Fruit fly (Drosophila melanogaster) whole organism, pupa: Measurements from ENCODE around the gene Strip.

Experiments used
- CG10348 ChIP-seq: fragments of 200-800 bp; sonication (Bioruptor generic); IDR thresholded peaks from 2 replicates; pipeline ENCODE4 v1.3.6; 2022; ENCODE audit warnings: missing biosample characterization, missing genetic modification characterization
- CG12605 ChIP-seq: fragments of 200-800 bp; sonication (Bioruptor generic); IDR thresholded peaks from 2 replicates; pipeline ENCODE4 v1.3.6; 2022; ENCODE audit warnings: missing biosample characterization, missing genetic modification characterization
- CG13204 ChIP-seq: fragments of 200-800 bp; sonication (Bioruptor generic); optimal IDR thresholded peaks from 2 replicates; lab custom pipeline; 2018; ENCODE audit warnings: missing biosample characterization, mild to moderate bottlenecking, missing genetic modification characterization, moderate library complexity
- CG14655 ChIP-seq: fragments of 200-800 bp; sonication (Bioruptor generic); optimal IDR thresholded peaks from 3 replicates; lab custom pipeline; 2017; ENCODE audit warnings: mild to moderate bottlenecking, missing biosample characterization, missing genetic modification reagents, missing genetic modification characterization
- CG15710 ChIP-seq: fragments of 200-800 bp; sonication (Bioruptor generic); optimal IDR thresholded peaks from 2 replicates; lab custom pipeline; 2018; ENCODE audit warnings: missing biosample characterization, mild to moderate bottlenecking, missing genetic modification characterization, moderate library complexity
- CG17806 ChIP-seq: fragments of 200-800 bp; sonication (Bioruptor generic); optimal IDR thresholded peaks from 2 replicates; lab custom pipeline; 2018; ENCODE audit warnings: missing biosample characterization, mild to moderate bottlenecking, missing genetic modification characterization, moderate library complexity
- CG32121 ChIP-seq: fragments of 200-800 bp; sonication (Bioruptor generic); IDR thresholded peaks from 2 replicates; pipeline ENCODE4 v1.3.6; 2022; ENCODE audit warnings: missing biosample characterization, missing genetic modification characterization
- CG34367 ChIP-seq: fragments of 200-800 bp; sonication (Bioruptor generic); optimal IDR thresholded peaks from 2 replicates; lab custom pipeline; 2018; ENCODE audit warnings: missing biosample characterization, mild to moderate bottlenecking, missing genetic modification characterization
- CG4496 ChIP-seq: fragments of 200-800 bp; sonication (Bioruptor generic); IDR thresholded peaks from 3 replicates; pipeline ENCODE4 v1.3.6; 2022; ENCODE audit warnings: missing biosample characterization, missing genetic modification characterization
- CG8159 ChIP-seq: fragments of 200-800 bp; sonication (Bioruptor generic); optimal IDR thresholded peaks from 3 replicates; lab custom pipeline; 2018; ENCODE audit warnings: missing biosample characterization, mild to moderate bottlenecking, missing genetic modification characterization, moderate library complexity
- CG8301 ChIP-seq: fragments of 200-800 bp; sonication (Bioruptor generic); optimal IDR thresholded peaks from 2 replicates; lab custom pipeline; 2018; ENCODE audit warnings: missing biosample characterization, mild to moderate bottlenecking, missing genetic modification characterization
- CG9948 ChIP-seq: fragments of 200-800 bp; sonication (Bioruptor generic); optimal IDR thresholded peaks from 2 replicates; lab custom pipeline; 2018; ENCODE audit warnings: missing biosample characterization, mild to moderate bottlenecking, missing genetic modification characterization, moderate library complexity
- D1 ChIP-seq: fragments of 200-800 bp; sonication (Bioruptor generic); optimal IDR thresholded peaks from 2 replicates; lab custom pipeline; 2018; ENCODE audit warnings: missing biosample characterization, mild to moderate bottlenecking, missing genetic modification characterization, moderate library complexity
- EcR ChIP-seq: fragments of 200-800 bp; sonication (Bioruptor generic); optimal IDR thresholded peaks from 3 replicates; lab custom pipeline; 2019; ENCODE audit warnings: missing biosample characterization, missing genetic modification characterization, mild to moderate bottlenecking, moderate library complexity, missing genetic modification reagents
- Ets98B ChIP-seq: fragments of 200-800 bp; sonication (Bioruptor generic); IDR thresholded peaks from 2 replicates; pipeline ENCODE4 v1.3.6; 2022; ENCODE audit warnings: missing biosample characterization, missing genetic modification characterization
- Pif1A ChIP-seq: fragments of 200-800 bp; sonication (Bioruptor generic); optimal IDR thresholded peaks from 3 replicates; lab custom pipeline; 2016; ENCODE audit warnings: missing biosample characterization, missing genetic modification characterization
- Pif1B ChIP-seq: fragments of 200-800 bp; sonication (Bioruptor generic); optimal IDR thresholded peaks from 3 replicates; lab custom pipeline; 2016; ENCODE audit warnings: missing biosample characterization, missing genetic modification characterization
- Snoo ChIP-seq: fragments of 200-800 bp; sonication (Bioruptor generic); optimal IDR thresholded peaks from 3 replicates; lab custom pipeline; 2017; ENCODE audit warnings: missing biosample characterization, mild to moderate bottlenecking, missing genetic modification characterization, inconsistent platforms
- fd96Ca ChIP-seq: fragments of 200-800 bp; sonication (Bioruptor generic); IDR thresholded peaks from 3 replicates; pipeline ENCODE4 v1.3.6; 2022; ENCODE audit warnings: missing biosample characterization, missing genetic modification characterization
- gl ChIP-seq: fragments of 200-800 bp; sonication (Bioruptor generic); optimal IDR thresholded peaks from 2 replicates; lab custom pipeline; 2018; ENCODE audit warnings: missing biosample characterization, mild to moderate bottlenecking, missing genetic modification characterization
- rn ChIP-seq: fragments of 200-800 bp; sonication (Bioruptor generic); IDR thresholded peaks from 2 replicates; pipeline ENCODE4 v1.3.6; 2022; ENCODE audit warnings: missing biosample characterization, missing genetic modification characterization

Strip gene

DNA sequence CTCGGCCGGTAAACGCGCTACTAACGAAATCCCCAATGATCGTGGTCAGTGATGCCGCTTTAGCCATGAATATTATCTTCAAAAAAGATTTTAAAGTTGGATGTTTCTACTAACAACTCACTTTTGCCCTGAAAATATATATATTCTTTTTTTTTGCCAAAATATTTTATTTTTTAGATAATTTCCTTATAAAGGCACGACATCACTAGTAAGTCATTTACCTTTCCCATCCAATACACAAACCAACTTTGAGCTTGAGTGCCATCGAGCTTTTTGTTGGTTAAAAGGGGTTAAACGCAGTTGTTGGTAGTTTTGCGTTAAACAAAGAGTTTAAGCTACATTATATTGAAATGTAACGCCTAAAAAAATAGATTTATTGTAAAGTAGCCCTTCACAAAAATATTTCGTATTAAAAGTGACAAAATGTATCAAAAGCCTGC, 25.6 kb downstream of the Strip start, which contains the start of gene CG14968:
TSS of gene CG14968 (minus strand) at position 26 of the 440 bp plus-strand sequence.
- TF ChIP-seq CG4496 (GFP tag; lab: Robert Waterston, UW) (peak; percentile 98), CG32121 (GFP tag; lab: Robert Waterston, UW) (peak; percentile 95), gl (tag; lab: Kevin White, UChicago) (peak; percentile 80), Snoo (tag; lab: Kevin White, UChicago) (peak; percentile 97), CG34367 (tag; lab: Kevin White, UChicago) (peak; percentile 87), D1 (peak; percentile 90), CG10348 (GFP tag; lab: Robert Waterston, UW) (peak; percentile 68), CG8159 (peak; percentile 92), CG14655 (GFP tag; lab: Kevin White, UChicago) (peak; percentile 94), Pif1A (GFP tag; lab: Kevin White, UChicago) (peak; percentile 95), EcR (GFP tag; lab: Kevin White, UChicago) (peak; percentile 98), Pif1B (GFP tag; lab: Kevin White, UChicago) (peak; percentile 96), rn (peak; percentile 91), CG17806 (tag; lab: Kevin White, UChicago) (peak; percentile 94), CG8301 (tag; lab: Kevin White, UChicago) (peak; percentile 92), Ets98B (GFP tag; lab: Robert Waterston, UW) (peak; percentile 95), CG15710 (tag; lab: Kevin White, UChicago) (peak; percentile 94), CG9948 (tag; lab: Kevin White, UChicago) (peak; percentile 91), fd96Ca (GFP tag; lab: Robert Waterston, UW) (peak; percentile 94), CG12605 (GFP tag; lab: Robert Waterston, UW) (peak; percentile 97), CG13204 (peak; percentile 59)

DNA sequence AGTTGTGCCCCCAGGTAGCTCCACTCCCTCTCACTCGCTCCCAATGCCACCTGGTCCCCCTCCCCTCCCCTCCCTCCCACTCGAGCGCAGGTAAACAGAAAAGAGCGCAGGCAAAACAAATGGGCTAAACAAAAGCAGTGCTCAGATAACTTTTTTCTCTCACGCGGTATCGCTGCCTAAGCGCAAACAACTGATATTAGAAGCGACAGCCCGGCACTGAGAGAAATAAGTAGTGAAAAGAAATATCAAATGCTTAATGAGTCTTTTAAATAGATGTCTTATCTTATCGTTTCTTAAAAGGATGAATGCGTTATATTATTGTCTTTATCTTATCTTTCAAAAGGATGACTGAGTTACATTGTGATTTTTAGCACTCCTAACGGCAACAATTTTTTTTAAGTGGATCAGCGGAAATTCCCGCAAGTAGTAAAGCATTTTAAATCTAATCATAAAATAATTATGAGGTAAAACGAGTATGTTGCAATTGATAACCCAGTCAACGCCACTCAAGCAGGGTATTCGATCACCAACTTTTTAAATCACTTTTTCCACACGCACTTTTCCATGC, 27.4 kb downstream of the Strip start:
- TF ChIP-seq D1 (no peak), CG32121 (GFP tag; lab: Robert Waterston, UW) (peak; percentile 72), CG9948 (tag; lab: Kevin White, UChicago) (no peak), Pif1A (GFP tag; lab: Kevin White, UChicago) (peak; percentile 46), CG8159 (peak; percentile 13), CG15710 (tag; lab: Kevin White, UChicago) (no peak), gl (tag; lab: Kevin White, UChicago) (no peak), Snoo (tag; lab: Kevin White, UChicago) (peak; percentile 0), CG8301 (tag; lab: Kevin White, UChicago) (peak; percentile 59), CG4496 (GFP tag; lab: Robert Waterston, UW) (peak; percentile 54; the same call in 2 of the 3 replicates), CG34367 (tag; lab: Kevin White, UChicago) (no peak), CG17806 (tag; lab: Kevin White, UChicago) (no peak), CG13204 (no peak), CG14655 (GFP tag; lab: Kevin White, UChicago) (peak; percentile 62), rn (no peak), fd96Ca (GFP tag; lab: Robert Waterston, UW) (peak; percentile 53; the same call in 1 of the 3 replicates), CG10348 (GFP tag; lab: Robert Waterston, UW) (no peak), EcR (GFP tag; lab: Kevin White, UChicago) (no peak), Pif1B (GFP tag; lab: Kevin White, UChicago) (peak; percentile 12), CG12605 (GFP tag; lab: Robert Waterston, UW) (peak; percentile 55), Ets98B (GFP tag; lab: Robert Waterston, UW) (peak; percentile 76)

DNA sequence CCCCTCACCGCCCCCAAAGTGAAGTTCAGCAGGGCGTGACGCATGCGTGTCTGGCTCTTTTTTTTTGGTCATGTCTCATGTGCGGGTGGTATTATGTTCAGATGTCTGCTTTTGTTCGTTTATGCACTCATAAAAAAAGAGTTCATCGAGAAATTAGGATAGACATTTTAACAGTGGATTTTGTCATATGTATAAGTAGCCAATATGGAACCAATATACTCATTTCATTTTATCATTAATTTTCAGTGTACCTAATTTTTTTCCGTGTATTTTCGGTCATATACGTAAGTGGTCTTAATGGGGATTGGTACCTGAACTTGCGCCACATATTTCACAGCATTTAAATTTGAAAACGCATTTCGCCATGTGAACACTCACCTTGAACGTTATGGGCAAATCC, 28.3 kb downstream of the Strip start:
- TF ChIP-seq CG32121 (GFP tag; lab: Robert Waterston, UW): 0 out of 2 replicates have a peak, but pooled peaks have one; percentile 53
- no peak for TF ChIP-seq D1
- TF ChIP-seq Ets98B (GFP tag; lab: Robert Waterston, UW): peak; percentile 63
- TF ChIP-seq CG4496 (GFP tag; lab: Robert Waterston, UW): peak; percentile 32; the same call in 1 of the 3 replicates
- peak; percentile 56 for TF ChIP-seq Pif1A (GFP tag; lab: Kevin White, UChicago)
- TF ChIP-seq gl (tag; lab: Kevin White, UChicago): no peak
- peak; percentile 32 for TF ChIP-seq CG8301 (tag; lab: Kevin White, UChicago)
- TF ChIP-seq CG14655 (GFP tag; lab: Kevin White, UChicago): peak; percentile 24
- peak; percentile 17 for TF ChIP-seq CG8159

DNA sequence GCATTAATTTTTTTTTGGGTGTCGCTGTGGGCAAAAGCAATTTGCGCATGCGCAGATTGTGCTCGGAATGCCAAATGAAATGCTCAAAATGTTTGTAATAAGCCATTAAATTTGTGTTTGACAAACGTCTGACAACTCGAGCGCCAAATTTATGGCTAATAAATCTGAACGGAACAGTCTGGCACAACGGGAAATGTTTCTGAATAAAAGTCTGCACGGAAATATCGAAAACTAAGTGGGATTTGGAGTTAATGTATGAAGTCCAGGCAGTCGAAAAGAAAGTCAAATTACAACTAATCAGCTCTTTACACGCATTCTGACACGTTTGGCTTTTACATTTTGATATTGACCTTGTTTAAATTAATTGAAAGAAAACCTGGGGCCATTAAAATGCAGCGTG, 37.5 kb downstream of the Strip start, which contains the start of gene CG12009:
TSS of gene CG12009 (plus strand) at position 301 of the 400 bp plus-strand sequence.
- no peak for TF ChIP-seq CG8301 (tag; lab: Kevin White, UChicago)
- no peak for TF ChIP-seq rn
- TF ChIP-seq Ets98B (GFP tag; lab: Robert Waterston, UW): no peak
- no peak for TF ChIP-seq Pif1B (GFP tag; lab: Kevin White, UChicago)
- TF ChIP-seq, all 21 proteins: peak for 0

DNA sequence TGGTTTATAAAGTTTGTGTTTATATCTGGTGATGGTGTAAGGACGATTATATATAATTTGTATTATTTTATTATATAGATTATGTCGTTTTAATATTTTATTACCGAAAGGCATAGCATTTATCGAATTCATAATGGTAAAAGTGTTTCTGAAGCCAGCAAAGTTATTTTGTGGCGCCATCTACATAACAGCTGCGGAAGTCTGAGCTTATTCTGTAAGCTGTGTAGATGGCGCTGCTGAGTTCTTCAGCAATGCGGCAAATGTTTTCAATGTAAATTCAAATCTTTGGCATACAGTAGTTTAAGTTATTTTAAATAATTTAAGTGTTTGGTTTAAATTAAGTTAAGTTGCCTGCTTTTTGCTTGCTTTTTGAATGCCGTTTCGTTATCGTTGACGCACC, 40.3 kb downstream of the Strip start:
- no peak for TF ChIP-seq Pif1A (GFP tag; lab: Kevin White, UChicago)
- peak; percentile 37 for TF ChIP-seq D1
- TF ChIP-seq, all 21 proteins: peak for 1

DNA sequence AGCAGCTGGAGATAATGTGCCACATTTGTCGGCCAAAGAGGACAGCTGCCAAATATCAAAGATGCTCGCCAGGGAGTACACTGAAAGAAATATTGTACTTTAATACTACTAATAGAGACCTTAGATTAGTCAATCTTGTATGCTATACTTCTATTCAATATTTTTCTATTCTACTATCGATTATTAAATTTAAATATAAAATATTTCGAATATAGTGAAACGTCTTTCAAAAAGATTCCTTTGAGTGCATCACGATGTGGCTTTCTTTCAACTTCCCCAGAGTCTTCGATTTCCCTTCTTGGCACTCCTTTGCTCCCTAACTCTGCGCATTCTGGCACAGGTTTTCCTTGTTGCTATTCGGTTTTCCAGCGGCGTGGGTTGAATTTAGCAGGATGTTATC, 43.8 kb downstream of the Strip start:
- peak; percentile 57 for TF ChIP-seq CG14655 (GFP tag; lab: Kevin White, UChicago)
- no peak for TF ChIP-seq fd96Ca (GFP tag; lab: Robert Waterston, UW)
- TF ChIP-seq CG8301 (tag; lab: Kevin White, UChicago): peak; percentile 25
- no peak for TF ChIP-seq CG8159
- 0 out of 2 replicates have a peak, but pooled peaks have one; percentile 34 for TF ChIP-seq Ets98B (GFP tag; lab: Robert Waterston, UW)
